Worm (Caenorhabditis elegans) whole organism, L4/young adult: ENCODE data around the gene F25B3.2.

Experiments
- W03F9.2 ChIP-seq: fragments of 150-350 bp; optimal IDR thresholded peaks from 2 replicates; lab custom pipeline; 2014; ENCODE audit warnings: missing biosample characterization, missing genetic modification characterization
- him-1 ChIP-seq: sonication (generic microtip); optimal IDR thresholded peaks from 2 replicates; lab custom pipeline; 2016; ENCODE audit warnings: missing genotype, missing genetic modification reagents, missing genetic modification characterization, missing compliant biosample characterization

DNA sequence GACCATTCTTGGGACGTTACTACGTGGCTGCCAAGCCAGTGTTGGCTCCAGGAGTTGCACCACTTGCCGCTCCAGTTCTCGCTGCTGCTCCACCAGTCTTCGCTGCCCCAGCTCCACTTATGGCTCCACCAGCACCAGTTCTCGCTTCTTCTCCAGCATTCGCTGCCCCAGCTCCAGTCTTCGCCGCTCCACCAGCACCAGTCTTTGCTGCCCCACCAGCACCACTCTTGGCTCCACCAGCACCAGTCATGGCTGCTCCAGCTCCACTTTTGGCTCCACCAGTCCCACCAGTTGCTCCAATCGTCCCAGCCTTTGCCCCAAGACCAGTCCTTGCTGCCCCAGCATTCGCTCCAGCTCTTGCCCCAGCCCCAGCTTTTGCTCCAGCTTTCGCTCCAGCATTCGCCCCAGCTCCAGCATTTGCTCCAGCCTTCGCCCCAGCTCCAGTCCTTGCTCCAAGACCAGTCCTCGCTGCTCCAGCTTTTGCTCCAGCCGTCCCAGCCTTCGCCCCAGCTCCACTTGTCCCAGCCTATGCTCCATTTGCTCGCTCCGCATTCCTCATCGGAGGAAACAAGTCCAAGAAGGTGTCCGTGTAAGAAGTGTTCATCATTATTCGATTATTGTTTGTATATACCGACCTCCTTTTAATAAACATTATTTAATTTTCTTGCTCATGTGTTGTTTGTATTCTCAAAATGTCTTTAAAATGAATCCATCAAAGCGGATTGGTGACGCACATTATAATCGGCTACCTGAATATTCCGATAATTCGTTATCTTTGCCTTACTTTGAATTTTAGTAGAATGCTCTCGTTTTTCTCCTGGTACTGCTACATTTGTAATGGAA, 48.7 kb downstream of the F25B3.2 start, which contains the start of gene T06E4.7:
- TF ChIP-seq W03F9.2 (tag; lab: Kevin White, UChicago) (no peak), him-1 (tag; lab: Kevin White, UChicago) (no peak)
